Fruit fly (Drosophila melanogaster) whole organism, embryonic: ENCODE measurements around the gene CG34303.

Experiments
- CG10209 ChIP-seq: fragments of 200-800 bp; sonication (Bioruptor generic); optimal IDR thresholded peaks from 3 replicates; lab custom pipeline; 2017; ENCODE audit warnings: missing biosample characterization, mild to moderate bottlenecking, missing genetic modification characterization, missing genetic modification reagents
- CG10274 ChIP-seq: fragments of 200-800 bp; sonication (Bioruptor generic); optimal IDR thresholded peaks from 3 replicates; lab custom pipeline; 2017; ENCODE audit warnings: missing biosample characterization, mild to moderate bottlenecking, missing genetic modification characterization
- CG10979 ChIP-seq: fragments of 200-800 bp; sonication (Bioruptor generic); optimal IDR thresholded peaks from 2 replicates; lab custom pipeline; 2018; ENCODE audit warnings: missing biosample characterization, mild to moderate bottlenecking, missing genetic modification characterization, moderate library complexity
- CG11504 ChIP-seq: fragments of 200-800 bp; sonication (Bioruptor generic); optimal IDR thresholded peaks from 3 replicates; lab custom pipeline; 2019; ENCODE audit warnings: missing biosample characterization, mild to moderate bottlenecking, missing genetic modification characterization, moderate library complexity
- CG12391 ChIP-seq: fragments of 200-800 bp; sonication (Bioruptor generic); optimal IDR thresholded peaks from 3 replicates; lab custom pipeline; 2018; ENCODE audit warnings: missing biosample characterization, mild to moderate bottlenecking, missing genetic modification characterization, moderate library complexity
- CG13424 ChIP-seq: fragments of 200-800 bp; sonication (Bioruptor generic); optimal IDR thresholded peaks from 2 replicates; lab custom pipeline; 2019; ENCODE audit warnings: missing biosample characterization, mild to moderate bottlenecking, missing genetic modification characterization, moderate library complexity
- CG14710 ChIP-seq: fragments of 200-800 bp; sonication (Bioruptor generic); optimal IDR thresholded peaks from 3 replicates; lab custom pipeline; 2019; ENCODE audit warnings: missing biosample characterization, mild to moderate bottlenecking, missing genetic modification characterization, moderate library complexity
- CG16813 ChIP-seq: fragments of 200-800 bp; sonication (Bioruptor generic); IDR thresholded peaks from 3 replicates; pipeline ENCODE4 v1.3.6; 2022; ENCODE audit warnings: missing biosample characterization, missing genetic modification characterization; ENCODE audit not compliant: partially characterized antibody
- CG17361 ChIP-seq: fragments of 200-800 bp; sonication (Bioruptor generic); IDR thresholded peaks from 3 replicates; pipeline ENCODE4 v1.3.6; 2022; ENCODE audit warnings: missing biosample characterization, missing genetic modification characterization
- CG17385 ChIP-seq: fragments of 200-800 bp; sonication (Bioruptor generic); optimal IDR thresholded peaks from 3 replicates; lab custom pipeline; 2018; ENCODE audit warnings: missing biosample characterization, mild to moderate bottlenecking, missing genetic modification characterization
- CG18262 ChIP-seq: fragments of 200-800 bp; optimal IDR thresholded peaks from 3 replicates; lab custom pipeline; 2019; ENCODE audit warnings: missing biosample characterization, mild to moderate bottlenecking, missing genetic modification characterization, moderate library complexity
- CG2678 ChIP-seq: fragments of 200-800 bp; sonication (Bioruptor generic); optimal IDR thresholded peaks from 3 replicates; lab custom pipeline; 2019; ENCODE audit warnings: missing biosample characterization, mild to moderate bottlenecking, missing genetic modification characterization, moderate library complexity
- CG2712 ChIP-seq: fragments of 200-800 bp; optimal IDR thresholded peaks from 3 replicates; lab custom pipeline; 2019; ENCODE audit warnings: missing biosample characterization, mild to moderate bottlenecking, missing genetic modification characterization, moderate library complexity
- CG31441 ChIP-seq: fragments of 200-800 bp; sonication (Bioruptor generic); IDR thresholded peaks from 2 replicates; pipeline ENCODE4 v1.3.6; 2022; ENCODE audit warnings: missing biosample characterization, missing genetic modification characterization
- CG3281 ChIP-seq: fragments of 200-800 bp; sonication (Bioruptor generic); optimal IDR thresholded peaks from 3 replicates; lab custom pipeline; 2017; ENCODE audit warnings: missing biosample characterization, mild to moderate bottlenecking, missing genetic modification characterization
- CG4424 ChIP-seq: fragments of 200-800 bp; sonication (Bioruptor generic); optimal IDR thresholded peaks from 3 replicates; lab custom pipeline; 2016; ENCODE audit warnings: missing biosample characterization, missing genetic modification characterization
- CG4730 ChIP-seq: fragments of 200-800 bp; sonication (Bioruptor generic); IDR thresholded peaks from 2 replicates; pipeline ENCODE4 v1.3.6; 2022; ENCODE audit warnings: missing biosample characterization, missing genetic modification characterization
- CG7271 ChIP-seq: fragments of 200-800 bp; sonication (Bioruptor generic); optimal IDR thresholded peaks from 2 replicates; lab custom pipeline; 2018; ENCODE audit warnings: missing biosample characterization, mild to moderate bottlenecking, missing genetic modification characterization, moderate library complexity
- CG7556 ChIP-seq: fragments of 200-800 bp; sonication (Bioruptor generic); optimal IDR thresholded peaks from 2 replicates; lab custom pipeline; 2017; ENCODE audit warnings: missing biosample characterization, mild to moderate bottlenecking, missing genetic modification characterization
- CG7839 ChIP-seq: fragments of 200-800 bp; sonication (Bioruptor generic); optimal IDR thresholded peaks from 3 replicates; lab custom pipeline; 2018; ENCODE audit warnings: missing biosample characterization, mild to moderate bottlenecking, missing genetic modification characterization, moderate library complexity
- CG8924 ChIP-seq: fragments of 200-800 bp; optimal IDR thresholded peaks from 3 replicates; lab custom pipeline; 2019; ENCODE audit warnings: missing biosample characterization, mild to moderate bottlenecking, missing genetic modification characterization, moderate library complexity
- CG9437 ChIP-seq: fragments of 200-800 bp; sonication (Bioruptor generic); optimal IDR thresholded peaks from 2 replicates; lab custom pipeline; 2018; ENCODE audit warnings: missing biosample characterization, mild to moderate bottlenecking, missing genetic modification characterization
- CG9609 ChIP-seq: fragments of 200-800 bp; sonication (Bioruptor generic); optimal IDR thresholded peaks from 3 replicates; lab custom pipeline; 2016; ENCODE audit warnings: missing biosample characterization, missing genetic modification characterization
- D19A ChIP-seq: fragments of 200-800 bp; optimal IDR thresholded peaks from 3 replicates; lab custom pipeline; 2019; ENCODE audit warnings: missing biosample characterization, mild to moderate bottlenecking, missing genetic modification characterization, moderate library complexity
- Dbx ChIP-seq: fragments of 200-800 bp; sonication (Bioruptor generic); IDR thresholded peaks from 3 replicates; pipeline ENCODE4 v1.3.6; 2022; ENCODE audit warnings: missing biosample characterization, missing genetic modification characterization
- Hmr ChIP-seq: fragments of 200-800 bp; sonication (Bioruptor generic); optimal IDR thresholded peaks from 3 replicates; lab custom pipeline; 2017; ENCODE audit warnings: mild to moderate bottlenecking, missing biosample characterization, missing genetic modification reagents, missing genetic modification characterization
- Hr39 ChIP-seq: fragments of >200 bp; optimal IDR thresholded peaks from 2 replicates; lab custom pipeline; 2017
- Meics ChIP-seq: fragments of 200-800 bp; sonication (Bioruptor generic); optimal IDR thresholded peaks from 2 replicates; lab custom pipeline; 2017; ENCODE audit warnings: missing biosample characterization, mild to moderate bottlenecking, missing genetic modification characterization
- Oaz ChIP-seq: fragments of 200-800 bp; sonication (Bioruptor generic); IDR thresholded peaks from 2 replicates; pipeline ENCODE4 v1.3.6; 2022; ENCODE audit warnings: missing biosample characterization, missing genetic modification characterization
- Ptx1 ChIP-seq: fragments of 200-800 bp; sonication (Bioruptor generic); IDR thresholded peaks from 2 replicates; pipeline ENCODE4 v1.3.6; 2022; ENCODE audit warnings: missing biosample characterization, missing genetic modification characterization
- Sox100B ChIP-seq: fragments of 200-800 bp; sonication (Bioruptor generic); optimal IDR thresholded peaks from 3 replicates; lab custom pipeline; 2018; ENCODE audit warnings: missing biosample characterization, mild to moderate bottlenecking, missing genetic modification characterization
- Tbp ChIP-seq: fragments of >200 bp; optimal IDR thresholded peaks from 2 replicates; lab custom pipeline; 2018; ENCODE audit warnings: missing biosample characterization, missing genetic modification characterization
- Trl ChIP-seq, 3 experiments: fragments of >200 bp in 2 of 3; fragments of 200-800 bp in 1 of 3; sonication (Bioruptor generic) in 1 of 3; optimal IDR thresholded peaks; 2 replicates in 1 of 3; 3 replicates in 2 of 3; lab custom pipeline; 2016 to 2017; ENCODE audit warnings: missing biosample characterization in 1 of 3, missing genetic modification characterization in 1 of 3
- Vsx1 ChIP-seq: fragments of 200-800 bp; sonication (Bioruptor generic); optimal IDR thresholded peaks from 2 replicates; lab custom pipeline; 2017; ENCODE audit warnings: missing biosample characterization, mild to moderate bottlenecking, missing genetic modification characterization, missing genetic modification reagents
- Xbp1 ChIP-seq: fragments of 200-800 bp; sonication (Bioruptor generic); optimal IDR thresholded peaks from 3 replicates; lab custom pipeline; 2016; ENCODE audit warnings: missing biosample characterization, mild to moderate bottlenecking, missing genetic modification characterization
- az2 ChIP-seq: fragments of 200-800 bp; sonication (Bioruptor generic); optimal IDR thresholded peaks from 3 replicates; lab custom pipeline; 2016; ENCODE audit warnings: missing biosample characterization, missing genetic modification characterization
- bigmax ChIP-seq: fragments of 200-800 bp; sonication (Bioruptor generic); optimal IDR thresholded peaks from 2 replicates; lab custom pipeline; 2018; ENCODE audit warnings: missing biosample characterization, mild to moderate bottlenecking, missing genetic modification characterization
- dmrt11E ChIP-seq: fragments of 200-800 bp; sonication (Bioruptor generic); optimal IDR thresholded peaks from 3 replicates; lab custom pipeline; 2018; ENCODE audit warnings: missing biosample characterization, mild to moderate bottlenecking, missing genetic modification characterization, moderate library complexity
- grn ChIP-seq: fragments of 200-800 bp; sonication (Bioruptor generic); optimal IDR thresholded peaks from 3 replicates; lab custom pipeline; 2017; ENCODE audit warnings: missing biosample characterization, missing genetic modification characterization
- ind ChIP-seq: fragments of 200-800 bp; sonication (Bioruptor generic); optimal IDR thresholded peaks from 3 replicates; lab custom pipeline; 2016; ENCODE audit warnings: missing biosample characterization, missing genetic modification characterization
- klu ChIP-seq: fragments of 200-800 bp; sonication (Bioruptor generic); IDR thresholded peaks from 2 replicates; pipeline ENCODE4 v1.3.6; 2022; ENCODE audit warnings: missing biosample characterization, missing genetic modification characterization
- mirr ChIP-seq: fragments of 200-800 bp; sonication (Bioruptor generic); optimal IDR thresholded peaks from 3 replicates; lab custom pipeline; 2018; ENCODE audit warnings: missing biosample characterization, mild to moderate bottlenecking, missing genetic modification characterization
- nmo ChIP-seq: fragments of 200-800 bp; sonication (Bioruptor generic); optimal IDR thresholded peaks from 2 replicates; lab custom pipeline; 2018; ENCODE audit warnings: missing biosample characterization, mild to moderate bottlenecking, missing genetic modification characterization, moderate library complexity
- p53 ChIP-seq: fragments of 200-800 bp; sonication (Bioruptor generic); optimal IDR thresholded peaks from 2 replicates; lab custom pipeline; 2016; ENCODE audit warnings: missing biosample characterization, missing genetic modification characterization
- pan ChIP-seq, 4 experiments: fragments of >200 bp in 3 of 4; fragments of 200-800 bp in 1 of 4; sonication (Bioruptor generic) in 1 of 4; optimal IDR thresholded peaks in 3 of 4; IDR thresholded peaks in 1 of 4; 2 replicates each; pipeline versions ENCODE4 v1.3.6 to Lab custom; 2017 to 2022; ENCODE audit warnings: missing biosample characterization in 2 of 4, missing genetic modification characterization in 2 of 4, mixed read lengths in 1 of 4
- phol ChIP-seq: fragments of 200-800 bp; sonication (Bioruptor generic); optimal IDR thresholded peaks from 3 replicates; lab custom pipeline; 2018; ENCODE audit warnings: missing biosample characterization, mild to moderate bottlenecking, missing genetic modification characterization, moderate library complexity
- prd ChIP-seq, 3 experiments: fragments of >200 bp in 2 of 3; fragments of 200-800 bp in 1 of 3; sonication (Bioruptor generic) in 1 of 3; optimal IDR thresholded peaks in 2 of 3; IDR thresholded peaks in 1 of 3; 2 replicates in 2 of 3; 3 replicates in 1 of 3; pipeline versions ENCODE4 v1.3.6 to Lab custom; 2017 to 2022; ENCODE audit warnings: missing biosample characterization in 1 of 3, missing genetic modification characterization in 1 of 3
- ranshi ChIP-seq: fragments of 200-800 bp; sonication (Bioruptor generic); IDR thresholded peaks from 2 replicates; pipeline ENCODE4 v1.3.6; 2022; ENCODE audit warnings: missing biosample characterization, missing genetic modification characterization
- zen ChIP-seq: fragments of 200-800 bp; sonication (Bioruptor generic); optimal IDR thresholded peaks from 3 replicates; lab custom pipeline; 2018; ENCODE audit warnings: missing biosample characterization, mild to moderate bottlenecking, missing genetic modification characterization, moderate library complexity

The CG34303 gene

dm6 chr3R:10111815-10112185 is 39.9 kb downstream of the CG34303 start (continued):
- TF ChIP-seq Sox100B (GFP tag; lab: Kevin White, UChicago) (peak; percentile 31), CG18262 (peak; percentile 53), prd (optimal IDR thresholded peaks at IDR 0.05; lab: Kevin White, UChicago) (no peak), prd (GFP tag; IDR thresholded peaks at IDR 0.05; lab: Robert Waterston, UW) (0 out of 3 replicates have a peak, but pooled peaks have one; percentile 5), CG12391 (tag; lab: Kevin White, UChicago) (peak; percentile 4), Xbp1 (GFP tag; lab: Kevin White, UChicago) (peak; percentile 14), Dbx (GFP tag; lab: Robert Waterston, UW) (0 out of 3 replicates have a peak, but pooled peaks have one; percentile 13), ranshi (GFP tag; lab: Robert Waterston, UW) (0 out of 2 replicates have a peak, but pooled peaks have one; percentile 22), ind (peak; percentile 4), Meics (peak; percentile 12), D19A (tag; lab: Kevin White, UChicago) (peak; percentile 34), CG13424 (peak; percentile 7), CG4730 (GFP tag; lab: Robert Waterston, UW) (no peak), Vsx1 (no peak), CG16813 (GFP tag; lab: Robert Waterston, UW) (no peak), CG17361 (GFP tag; lab: Robert Waterston, UW) (peak; percentile 53; the same call in 2 of the 3 replicates), dmrt11E (tag; lab: Kevin White, UChicago) (peak; percentile 33), CG31441 (GFP tag; lab: Robert Waterston, UW) (peak; percentile 45), mirr (GFP tag; lab: Kevin White, UChicago) (no peak), CG2712 (peak; percentile 46), klu (GFP tag; lab: Robert Waterston, UW) (no peak), zen (tag; lab: Kevin White, UChicago) (no peak), CG9437 (GFP tag; lab: Kevin White, UChicago) (peak; percentile 26), CG3281 (GFP tag; lab: Kevin White, UChicago) (peak; percentile 4), p53 (GFP tag; lab: Kevin White, UChicago) (no peak), Oaz (GFP tag; lab: Robert Waterston, UW) (no peak), CG7556 (GFP tag; lab: Kevin White, UChicago) (peak; percentile 45), CG9609 (GFP tag; lab: Kevin White, UChicago) (no peak), Hr39 (no peak), CG7271 (tag; lab: Kevin White, UChicago) (no peak), az2 (GFP tag; lab: Kevin White, UChicago) (peak; percentile 25), Tbp (GFP tag; lab: Kevin White, UChicago) (no peak), phol (tag; lab: Kevin White, UChicago) (peak; percentile 42), grn (GFP tag; lab: Kevin White, UChicago) (no peak), CG11504 (tag; lab: Kevin White, UChicago) (peak; percentile 49), Hmr (GFP tag; lab: Kevin White, UChicago) (peak; percentile 2), CG14710 (tag; lab: Kevin White, UChicago) (peak; percentile 16), bigmax (GFP tag; lab: Kevin White, UChicago) (no peak), CG10979 (tag; lab: Kevin White, UChicago) (peak; percentile 50), CG17385 (no peak), nmo (peak; percentile 7), CG10209 (GFP tag; lab: Kevin White, UChicago) (peak; percentile 12), Ptx1 (GFP tag; lab: Robert Waterston, UW) (0 out of 2 replicates have a peak, but pooled peaks have one; percentile 8), CG8924 (peak; percentile 2), CG2678 (tag; lab: Kevin White, UChicago) (peak; percentile 30), CG7839 (tag; lab: Kevin White, UChicago) (peak; percentile 41), CG10274 (GFP tag; lab: Kevin White, UChicago) (no peak), CG4424 (peak; percentile 39), pan (optimal IDR thresholded peaks at IDR 0.05; lab: Kevin White, UChicago) (no peak), pan (GFP tag; optimal IDR thresholded peaks at IDR 0.05 in 1 of 2, IDR thresholded peaks at IDR 0.05 in 1 of 2) (peak in 1 of 2 experiments; percentile 7), Trl (optimal IDR thresholded peaks at IDR 0.05; lab: Kevin White, UChicago) (peak in 1 of 2 experiments; percentile 23), Trl (GFP tag; optimal IDR thresholded peaks at IDR 0.05; lab: Kevin White, UChicago) (no peak)
